Worm (Caenorhabditis elegans) whole organism, young adult: ENCODE results near the gene nep-17.

ENCODE experiments used
- F49E8.2 ChIP-seq: sonication (generic microtip); optimal IDR thresholded peaks from 3 replicates; lab custom pipeline; 2017; ENCODE audit warnings: missing genetic modification characterization, mild to moderate bottlenecking, missing compliant biosample characterization, antibody characterized with exemption, moderate library complexity; ENCODE audit not compliant: insufficient read depth
- ama-1 ChIP-seq, 3 experiments: fragments of 150-350 bp in 1 of 3; sonication (generic microtip) in 2 of 3; optimal IDR thresholded peaks; 2 replicates each; lab custom pipeline; 2014 to 2018; ENCODE audit warnings: missing biosample characterization in 2 of 3, missing genetic modification characterization in 2 of 3, missing genetic modification reagents in 2 of 3
- bed-2 ChIP-seq: fragments of 200-800 bp; sonication (Bioruptor generic); IDR thresholded peaks from 2 replicates; pipeline ENCODE4 v1.3.6; 2022; ENCODE audit warnings: missing genetic modification reagents, missing genetic modification characterization, missing compliant biosample characterization
- lin-35 ChIP-seq, 3 experiments: fragments of 150-350 bp in 2 of 3; sonication (generic microtip) in 1 of 3; optimal IDR thresholded peaks; 2 replicates each; lab custom pipeline; 2014 to 2018; ENCODE audit warnings: missing biosample characterization in 3 of 3, missing genetic modification characterization in 3 of 3, missing genetic modification reagents in 3 of 3
- lsl-1 ChIP-seq: fragments of 200-800 bp; sonication (Bioruptor generic); optimal IDR thresholded peaks from 2 replicates; lab custom pipeline; 2018; ENCODE audit warnings: mild to moderate bottlenecking, missing genetic modification characterization, moderate library complexity, missing compliant biosample characterization
- snpc-1.3 ChIP-seq: sonication (generic microtip); optimal IDR thresholded peaks from 2 replicates; lab custom pipeline; 2017; ENCODE audit warnings: missing genetic modification characterization, mild to moderate bottlenecking, missing compliant biosample characterization, antibody characterized with exemption, moderate library complexity, missing genotype, missing genetic modification reagents; ENCODE audit not compliant: insufficient read depth
- tbx-9 ChIP-seq: sonication (generic microtip); optimal IDR thresholded peaks from 2 replicates; lab custom pipeline; 2016; ENCODE audit warnings: borderline replicate concordance, missing genetic modification characterization, inconsistent platforms, missing compliant biosample characterization

DNA sequence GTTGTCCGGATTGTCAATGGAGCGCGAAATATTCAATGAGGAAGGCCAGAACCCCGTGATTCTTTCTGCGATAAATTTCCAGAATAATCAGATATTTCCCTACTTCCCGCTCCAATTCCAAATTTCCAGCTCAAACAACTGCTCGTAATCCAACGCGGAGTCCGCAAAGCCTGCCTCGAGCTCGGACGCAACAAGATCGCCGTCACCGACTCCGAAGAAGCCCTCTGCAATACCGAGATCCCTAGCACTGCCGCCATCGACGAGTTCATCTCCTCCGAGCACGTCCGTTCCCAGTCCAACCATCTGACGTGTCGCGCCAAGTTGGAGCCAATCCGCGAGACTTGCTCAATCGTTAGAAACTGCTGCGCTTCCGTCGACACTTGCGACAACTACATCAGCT is 22.5 kb upstream of the nep-17 start:
- TF ChIP-seq tbx-9 (tag; lab: Kevin White, UChicago) (no peak), bed-2 (GFP tag; lab: Robert Waterston, UW) (no peak), snpc-1.3 (no peak), F49E8.2 (no peak), lsl-1 (no peak), lin-35 (GFP tag; optimal IDR thresholded peaks at IDR 0.05; lab: Kevin White, UChicago) (no peak), ama-1 (optimal IDR thresholded peaks at IDR 0.05; lab: Kevin White, UChicago) (no peak), ama-1 (GFP tag; optimal IDR thresholded peaks at IDR 0.05; lab: Kevin White, UChicago) (no peak)
